Worm (Caenorhabditis elegans): Measurements from ENCODE around the gene pac-1.

The pac-1 gene

DNA sequence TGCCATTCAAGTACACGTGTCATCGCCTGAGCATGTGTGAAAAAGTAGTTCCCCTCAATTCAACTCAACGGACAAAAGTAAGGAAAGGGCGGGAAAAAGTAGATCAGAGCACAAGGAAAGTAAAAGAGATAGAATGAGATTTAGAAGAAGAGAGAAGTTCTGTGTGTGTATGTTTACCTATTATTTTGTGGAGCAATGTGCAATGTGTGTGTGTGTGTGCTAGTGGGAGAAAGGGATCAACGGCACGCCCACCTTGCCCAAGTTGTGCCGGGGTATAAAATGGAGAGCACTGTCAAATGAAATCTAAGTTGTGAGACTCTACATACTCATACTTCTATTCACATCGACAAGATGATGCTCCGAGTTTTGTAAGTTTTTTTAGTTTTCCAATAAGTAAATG is 30.0 kb downstream of the pac-1 start, which contains the start of gene idpp-15:
TSS of gene idpp-15 (plus strand) at position 301 of the 400 bp plus-strand sequence.
- TF ChIP-seq lin-38 (GFP tag; IDR thresholded peaks at IDR 0.05) (no peak), mdl-1 (tag; optimal IDR thresholded peaks at IDR 0.05) (no peak), nhr-41 (GFP tag; IDR thresholded peaks at IDR 0.05) (no peak), attf-4 (tag; optimal IDR thresholded peaks at IDR 0.05) (no peak), unc-39 (tag; optimal IDR thresholded peaks at IDR 0.05) (no peak), ztf-7 (tag; optimal IDR thresholded peaks at IDR 0.05) (no peak), mep-1 (tag; optimal IDR thresholded peaks at IDR 0.05) (no peak), egl-27 (tag; optimal IDR thresholded peaks at IDR 0.05) (no peak), egl-43 (GFP tag; IDR thresholded peaks at IDR 0.05) (no peak), nhr-25 (tag; optimal IDR thresholded peaks at IDR 0.05; ENCODE audit: borderline replicate concordance, insufficient read depth) (no peak), lin-13 (GFP tag; optimal IDR thresholded peaks at IDR 0.05) (no peak), F10B5.3 (tag; optimal IDR thresholded peaks at IDR 0.05) (no peak), vab-7 (GFP tag; IDR thresholded peaks at IDR 0.05) (no peak), dmd-9 (GFP tag; IDR thresholded peaks at IDR 0.05) (no peak), ama-1 (optimal IDR thresholded peaks at IDR 0.05) (no peak), gei-8 (GFP tag; optimal IDR thresholded peaks at IDR 0.05) (no peak), ctbp-1 (GFP tag; IDR thresholded peaks at IDR 0.05) (no peak), mxl-2 (GFP tag; conservative IDR thresholded peaks at IDR 0.05) (no peak), tag-97 (GFP tag; IDR thresholded peaks at IDR 0.05) (no peak), ceh-32 (tag; optimal IDR thresholded peaks at IDR 0.05; ENCODE audit: poor library complexity) (no peak)

DNA sequence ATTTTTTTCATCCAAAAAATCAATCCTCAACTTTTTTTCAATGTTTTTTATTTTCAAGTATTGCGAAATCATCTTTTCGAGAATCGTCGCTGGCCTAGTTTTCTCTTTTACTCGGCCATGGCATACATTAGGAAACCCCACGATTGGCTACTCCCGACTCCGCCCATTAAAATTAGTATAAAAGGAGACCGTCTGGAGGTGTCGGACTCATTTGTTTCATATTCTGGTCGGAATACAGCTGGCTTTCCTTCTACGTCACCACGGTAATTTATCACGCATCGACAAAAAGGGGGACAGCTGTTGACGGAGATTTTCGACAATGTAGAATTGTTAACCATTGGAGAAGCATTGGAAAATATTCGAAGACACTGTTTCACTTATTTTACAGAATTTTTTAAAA is 34.2 kb downstream of the pac-1 start:
- no peak for TF ChIP-seq dmd-6 (GFP tag; IDR thresholded peaks at IDR 0.05)
- TF ChIP-seq jun-1 (tag; optimal IDR thresholded peaks at IDR 0.05) = no peak
- TF ChIP-seq Y48G9A.11 (GFP tag; IDR thresholded peaks at IDR 0.05) = no peak
- TF ChIP-seq mep-1 (tag; optimal IDR thresholded peaks at IDR 0.05) = peak; percentile 57
- peak in 1 of 2 experiments; percentile 79 for TF ChIP-seq unc-62 (GFP tag; optimal IDR thresholded peaks at IDR 0.05 in 1 of 2)
- no peak for TF ChIP-seq unc-62 (tag; optimal IDR thresholded peaks at IDR 0.05)
- TF ChIP-seq hlh-11 (tag; optimal IDR thresholded peaks at IDR 0.05) = peak; percentile 43
- peak; percentile 93 for TF ChIP-seq mes-2 (tag; optimal IDR thresholded peaks at IDR 0.05; ENCODE audit: poor library complexity, severe bottlenecking)
- TF ChIP-seq hif-1 (tag; optimal IDR thresholded peaks at IDR 0.05) = peak in 1 of 2 experiments; percentile 55
- peak; percentile 3 for TF ChIP-seq fkh-10 (GFP tag; optimal IDR thresholded peaks at IDR 0.05)
- TF ChIP-seq F26F4.8 (GFP tag; conservative IDR thresholded peaks at IDR 0.05) = no peak
- peak; percentile 53 for TF ChIP-seq dpl-1 (GFP tag; optimal IDR thresholded peaks at IDR 0.05)
- peak; percentile 50 for TF ChIP-seq duxl-1 (tag; optimal IDR thresholded peaks at IDR 0.05; ENCODE audit: poor library complexity)
- TF ChIP-seq hmg-1.1 (GFP tag; IDR thresholded peaks at IDR 0.05) = peak; percentile 46
- no peak for TF ChIP-seq snpc-4 (tag; optimal IDR thresholded peaks at IDR 0.05)
- TF ChIP-seq aha-1 (tag) = peak; percentile 10
- 0 out of 2 replicates have a peak, but pooled peaks have one; percentile 34 for TF ChIP-seq ZK337.2 (GFP tag; IDR thresholded peaks at IDR 0.05)
- peak; percentile 40 for TF ChIP-seq rbr-2 (tag; optimal IDR thresholded peaks at IDR 0.05)
- TF ChIP-seq lsy-2 (tag; optimal IDR thresholded peaks at IDR 0.05) = peak; percentile 27 to 87
- no peak for TF ChIP-seq daf-8 (GFP tag; IDR thresholded peaks at IDR 0.05)
- peak; percentile 16 for TF ChIP-seq hlh-30 (tag; optimal IDR thresholded peaks at IDR 0.05; ENCODE audit: insufficient read depth)
- 0 out of 2 replicates have a peak, but pooled peaks have one; percentile 34 for TF ChIP-seq madf-9 (GFP tag; conservative IDR thresholded peaks at IDR 0.05)
- TF ChIP-seq F10B5.3 (tag; optimal IDR thresholded peaks at IDR 0.05) = no peak
- no peak for TF ChIP-seq pha-4 (GFP tag; IDR thresholded peaks at IDR 0.05)
- TF ChIP-seq pha-4 (tag; optimal IDR thresholded peaks at IDR 0.05) = no peak

All from whole organism, L4 larva.